Fruit fly (Drosophila melanogaster) whole organism, embryonic: ENCODE measurements around the gene put.
A peak's percentile ranks its signal among the peaks of the same experiment; 100 is the strongest.

Experiments
- Antp ChIP-seq: fragments of 200-800 bp; sonication (Bioruptor generic); optimal IDR thresholded peaks from 3 replicates; lab custom pipeline; 2016; ENCODE audit warnings: missing biosample characterization, missing genetic modification characterization
- Atf3 ChIP-seq: fragments of 200-800 bp; sonication (Bioruptor generic); optimal IDR thresholded peaks from 3 replicates; lab custom pipeline; 2016; ENCODE audit warnings: missing biosample characterization, missing genetic modification characterization
- Awh ChIP-seq: fragments of 200-800 bp; sonication (Bioruptor generic); IDR thresholded peaks from 2 replicates; pipeline ENCODE4, ENCODE4 v1.3.6; 2022; ENCODE audit warnings: missing biosample characterization, missing genetic modification characterization
- Bgb ChIP-seq: fragments of 200-800 bp; sonication (Bioruptor generic); IDR thresholded peaks from 2 replicates; pipeline ENCODE4 v1.3.6; 2022; ENCODE audit warnings: missing biosample characterization, missing genetic modification characterization; ENCODE audit not compliant: partially characterized antibody
- BtbVII ChIP-seq: fragments of 200-800 bp; sonication (Bioruptor generic); optimal IDR thresholded peaks from 3 replicates; lab custom pipeline; 2017; ENCODE audit warnings: missing biosample characterization, mild to moderate bottlenecking, missing genetic modification characterization
- CG10209 ChIP-seq: fragments of 200-800 bp; sonication (Bioruptor generic); optimal IDR thresholded peaks from 3 replicates; lab custom pipeline; 2017; ENCODE audit warnings: missing biosample characterization, mild to moderate bottlenecking, missing genetic modification characterization, missing genetic modification reagents
- CG11695 ChIP-seq: fragments of 200-800 bp; sonication (Bioruptor generic); IDR thresholded peaks from 3 replicates; pipeline ENCODE4 v1.3.6; 2022; ENCODE audit warnings: missing biosample characterization, missing genetic modification characterization
- CG12104 ChIP-seq: fragments of 200-800 bp; sonication (Bioruptor generic); optimal IDR thresholded peaks from 3 replicates; lab custom pipeline; 2016; ENCODE audit warnings: missing biosample characterization, missing genetic modification characterization
- CG12236 ChIP-seq: fragments of 200-800 bp; sonication (Bioruptor generic); optimal IDR thresholded peaks from 2 replicates; lab custom pipeline; 2016; ENCODE audit warnings: missing biosample characterization, missing genetic modification characterization
- CG12391 ChIP-seq: fragments of 200-800 bp; sonication (Bioruptor generic); optimal IDR thresholded peaks from 3 replicates; lab custom pipeline; 2018; ENCODE audit warnings: missing biosample characterization, mild to moderate bottlenecking, missing genetic modification characterization, moderate library complexity
- CG17186 ChIP-seq: fragments of 200-800 bp; sonication (Bioruptor generic); optimal IDR thresholded peaks from 3 replicates; lab custom pipeline; 2017; ENCODE audit warnings: missing biosample characterization, missing genetic modification reagents, missing genetic modification characterization
- CG1792 ChIP-seq: fragments of 200-800 bp; sonication (Bioruptor generic); optimal IDR thresholded peaks from 2 replicates; lab custom pipeline; 2016; ENCODE audit warnings: missing biosample characterization, missing genetic modification characterization
- CG18599 ChIP-seq: fragments of 200-800 bp; sonication (Bioruptor generic); optimal IDR thresholded peaks from 3 replicates; lab custom pipeline; 2017; ENCODE audit warnings: missing biosample characterization, missing genetic modification characterization, mild to moderate bottlenecking, moderate library complexity, missing genetic modification reagents
- CG2199 ChIP-seq: fragments of 200-800 bp; sonication (Bioruptor generic); IDR thresholded peaks from 3 replicates; pipeline ENCODE4 v1.3.6; 2022; ENCODE audit warnings: missing biosample characterization, missing genetic modification characterization
- CG33213 ChIP-seq: fragments of 200-800 bp; sonication (Bioruptor generic); optimal IDR thresholded peaks from 3 replicates; lab custom pipeline; 2016; ENCODE audit warnings: missing biosample characterization, missing genetic modification characterization
- CG34224 ChIP-seq: fragments of 200-800 bp; sonication (Bioruptor generic); IDR thresholded peaks from 3 replicates; pipeline ENCODE4 v1.3.6; 2022; ENCODE audit warnings: missing biosample characterization, missing genetic modification characterization; ENCODE audit not compliant: partially characterized antibody
- CG34376 ChIP-seq: fragments of 200-800 bp; sonication (Bioruptor generic); optimal IDR thresholded peaks from 2 replicates; lab custom pipeline; 2018; ENCODE audit warnings: missing biosample characterization, mild to moderate bottlenecking, missing genetic modification characterization
- CG3838 ChIP-seq: fragments of 200-800 bp; sonication (Bioruptor generic); optimal IDR thresholded peaks from 3 replicates; lab custom pipeline; 2016; ENCODE audit warnings: missing biosample characterization, missing genetic modification characterization
- CG6854 ChIP-seq: fragments of 200-800 bp; sonication (Bioruptor generic); optimal IDR thresholded peaks from 3 replicates; lab custom pipeline; 2017; ENCODE audit warnings: missing biosample characterization, mild to moderate bottlenecking, missing genetic modification characterization
- CG7271 ChIP-seq: fragments of 200-800 bp; sonication (Bioruptor generic); optimal IDR thresholded peaks from 2 replicates; lab custom pipeline; 2018; ENCODE audit warnings: missing biosample characterization, mild to moderate bottlenecking, missing genetic modification characterization, moderate library complexity
- CG8944 ChIP-seq: fragments of 200-800 bp; sonication (Bioruptor generic); optimal IDR thresholded peaks from 3 replicates; lab custom pipeline; 2016; ENCODE audit warnings: missing biosample characterization, missing genetic modification characterization
- CG9876 ChIP-seq: fragments of 200-800 bp; sonication (Bioruptor generic); optimal IDR thresholded peaks from 2 replicates; lab custom pipeline; 2016; ENCODE audit warnings: missing biosample characterization, missing genetic modification characterization
- Dfd ChIP-seq, 2 experiments: fragments of >200 bp; optimal IDR thresholded peaks; 2 replicates each; lab custom pipeline; 2017; ENCODE audit warnings: missing biosample characterization in 2 of 2, missing genetic modification characterization in 2 of 2
- Drgx ChIP-seq: fragments of 200-800 bp; sonication (Bioruptor generic); IDR thresholded peaks from 2 replicates; pipeline ENCODE4 v1.3.6; 2022; ENCODE audit warnings: missing biosample characterization, missing genetic modification characterization
- Elba2 ChIP-seq: fragments of 200-800 bp; sonication (Bioruptor generic); optimal IDR thresholded peaks from 3 replicates; lab custom pipeline; 2016; ENCODE audit warnings: missing biosample characterization, missing genetic modification characterization
- Jarid2 ChIP-seq: fragments of 200-800 bp; sonication (Bioruptor generic); optimal IDR thresholded peaks from 3 replicates; lab custom pipeline; 2017; ENCODE audit warnings: mild to moderate bottlenecking, missing biosample characterization, missing genetic modification reagents, missing genetic modification characterization
- MBD-R2 ChIP-seq: fragments of 200-800 bp; sonication (Bioruptor generic); IDR thresholded peaks from 2 replicates; pipeline ENCODE4 v1.3.6; 2022; ENCODE audit warnings: missing biosample characterization, missing genetic modification characterization
- NK7.1 ChIP-seq: fragments of 200-800 bp; sonication (Bioruptor generic); optimal IDR thresholded peaks from 3 replicates; lab custom pipeline; 2016; ENCODE audit warnings: missing biosample characterization, missing genetic modification characterization
- Neu2 ChIP-seq: fragments of 200-800 bp; sonication (Bioruptor generic); optimal IDR thresholded peaks from 3 replicates; lab custom pipeline; 2016; ENCODE audit warnings: missing biosample characterization, missing genetic modification characterization, borderline replicate concordance
- Sox100B ChIP-seq: fragments of 200-800 bp; sonication (Bioruptor generic); optimal IDR thresholded peaks from 3 replicates; lab custom pipeline; 2018; ENCODE audit warnings: missing biosample characterization, mild to moderate bottlenecking, missing genetic modification characterization
- Sox102F ChIP-seq: fragments of 200-800 bp; sonication (Bioruptor generic); optimal IDR thresholded peaks from 2 replicates; lab custom pipeline; 2018; ENCODE audit warnings: missing biosample characterization, mild to moderate bottlenecking, missing genetic modification characterization, moderate library complexity
- Spps ChIP-seq: fragments of 200-800 bp; sonication (Bioruptor generic); optimal IDR thresholded peaks from 2 replicates; lab custom pipeline; 2018; ENCODE audit warnings: missing biosample characterization, mild to moderate bottlenecking, missing genetic modification characterization
- Ssrp ChIP-seq: fragments of 200-800 bp; sonication (Bioruptor generic); optimal IDR thresholded peaks from 2 replicates; lab custom pipeline; 2018; ENCODE audit warnings: missing biosample characterization, mild to moderate bottlenecking, missing genetic modification characterization, moderate library complexity
- chinmo ChIP-seq: fragments of 200-800 bp; sonication (Bioruptor generic); IDR thresholded peaks from 4 replicates; pipeline ENCODE4 v1.3.6; 2022; ENCODE audit warnings: missing biosample characterization, missing genetic modification characterization; ENCODE audit not compliant: partially characterized antibody
- crp ChIP-seq, 2 experiments: fragments of 200-800 bp; sonication (Bioruptor generic); optimal IDR thresholded peaks; 2 replicates in 1 of 2; 3 replicates in 1 of 2; lab custom pipeline; 2017; ENCODE audit warnings: missing biosample characterization in 2 of 2, missing genetic modification characterization in 2 of 2, mild to moderate bottlenecking in 1 of 2, moderate library complexity in 1 of 2
- dmrt11E ChIP-seq: fragments of 200-800 bp; sonication (Bioruptor generic); optimal IDR thresholded peaks from 3 replicates; lab custom pipeline; 2018; ENCODE audit warnings: missing biosample characterization, mild to moderate bottlenecking, missing genetic modification characterization, moderate library complexity
- dpn ChIP-seq, 2 experiments: fragments of 200-800 bp; sonication (Bioruptor generic); optimal IDR thresholded peaks; 3 replicates each; lab custom pipeline; 2016; ENCODE audit warnings: missing biosample characterization in 2 of 2, missing genetic modification characterization in 2 of 2
- hbn ChIP-seq: fragments of 200-800 bp; sonication (Bioruptor generic); IDR thresholded peaks from 2 replicates; pipeline ENCODE4 v1.3.6; 2022; ENCODE audit warnings: missing biosample characterization, missing genetic modification characterization; ENCODE audit not compliant: partially characterized antibody
- hth ChIP-seq: fragments of >200 bp; optimal IDR thresholded peaks from 2 replicates; lab custom pipeline; 2017; ENCODE audit warnings: inconsistent platforms
- jing ChIP-seq: fragments of 200-800 bp; sonication (Bioruptor generic); optimal IDR thresholded peaks from 2 replicates; lab custom pipeline; 2018; ENCODE audit warnings: missing biosample characterization, mild to moderate bottlenecking, missing genetic modification characterization
- lilli ChIP-seq: fragments of 200-800 bp; sonication (Bioruptor generic); optimal IDR thresholded peaks from 3 replicates; lab custom pipeline; 2016; ENCODE audit warnings: missing biosample characterization, missing genetic modification characterization
- pfk ChIP-seq: fragments of 200-800 bp; sonication (Bioruptor generic); optimal IDR thresholded peaks from 2 replicates; lab custom pipeline; 2018; ENCODE audit warnings: missing biosample characterization, mild to moderate bottlenecking, missing genetic modification characterization, moderate library complexity
- pita ChIP-seq: fragments of 200-800 bp; sonication (Bioruptor generic); optimal IDR thresholded peaks from 2 replicates; lab custom pipeline; 2017; ENCODE audit warnings: missing biosample characterization, mild to moderate bottlenecking, missing genetic modification characterization
- pros ChIP-seq: fragments of 200-800 bp; sonication (Bioruptor generic); optimal IDR thresholded peaks from 3 replicates; lab custom pipeline; 2019; ENCODE audit warnings: missing biosample characterization, mild to moderate bottlenecking, missing genetic modification characterization, moderate library complexity
- run ChIP-seq: fragments of 200-800 bp; sonication (Bioruptor generic); optimal IDR thresholded peaks from 3 replicates; lab custom pipeline; 2018; ENCODE audit warnings: missing biosample characterization, mild to moderate bottlenecking, missing genetic modification characterization
- ttk ChIP-seq: fragments of 200-800 bp; sonication (Bioruptor generic); IDR thresholded peaks from 2 replicates; pipeline ENCODE4 v2.1.2; 2022; ENCODE audit warnings: missing biosample characterization, missing genetic modification characterization
- unpg ChIP-seq: fragments of 200-800 bp; sonication (Bioruptor generic); optimal IDR thresholded peaks from 3 replicates; lab custom pipeline; 2018; ENCODE audit warnings: missing biosample characterization, mild to moderate bottlenecking, missing genetic modification characterization, moderate library complexity
- vvl ChIP-seq: fragments of 200-800 bp; sonication (Bioruptor generic); IDR thresholded peaks from 2 replicates; pipeline ENCODE4 v1.3.6; 2022; ENCODE audit warnings: missing biosample characterization, missing genetic modification characterization
- z ChIP-seq: fragments of 200-800 bp; sonication (Bioruptor generic); IDR thresholded peaks from 3 replicates; pipeline ENCODE4 v1.3.6; 2022; ENCODE audit warnings: missing biosample characterization, missing genetic modification characterization

Gene put

DNA sequence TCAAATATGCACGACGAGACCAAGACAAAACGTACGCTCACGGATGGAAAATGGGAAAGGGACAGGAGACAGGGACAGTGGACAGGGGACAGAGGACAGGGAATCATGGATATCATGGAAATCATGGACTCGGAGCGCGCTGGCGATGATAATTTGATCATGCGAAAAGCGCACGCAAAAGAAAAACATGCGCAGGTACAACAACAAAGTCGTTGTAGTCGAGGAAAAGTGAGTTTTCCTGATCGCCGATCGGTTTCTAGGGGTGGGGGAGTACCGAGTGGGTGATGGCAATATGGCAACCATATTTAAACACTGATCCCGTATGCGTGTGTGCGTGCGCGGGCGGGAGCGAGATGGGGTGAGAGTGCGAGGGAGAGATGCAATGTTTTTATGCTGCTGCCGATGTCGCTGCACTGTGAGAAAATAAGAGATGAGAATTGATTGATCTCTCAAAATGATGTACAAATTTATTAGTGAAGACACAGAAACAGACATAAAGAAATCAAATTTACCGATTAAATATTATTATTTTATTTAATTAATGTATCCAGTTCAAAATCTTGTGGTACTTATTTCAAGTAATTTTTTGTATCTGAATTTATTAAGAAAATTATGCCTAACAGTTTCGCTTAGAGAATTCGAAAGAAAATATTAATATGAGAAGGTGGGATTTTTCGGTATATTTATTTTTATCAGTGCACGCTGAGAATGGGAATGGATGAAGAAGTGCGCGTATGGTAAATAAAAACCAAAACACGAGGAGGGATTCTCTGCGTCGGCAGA is 34.6 kb downstream of the put start (continued):
- TF ChIP-seq Elba2 (GFP tag; lab: Kevin White, UChicago) (peak; percentile 64), CG34224 (GFP tag; lab: Robert Waterston, UW) (no peak), pita (GFP tag; lab: Kevin White, UChicago) (no peak), hbn (GFP tag; lab: Robert Waterston, UW) (no peak), chinmo (GFP tag; lab: Robert Waterston, UW) (no peak), z (0 out of 3 replicates have a peak, but pooled peaks have one; percentile 53), dmrt11E (tag; lab: Kevin White, UChicago) (peak; percentile 99), CG11695 (GFP tag; lab: Robert Waterston, UW) (peak; percentile 71), NK7.1 (GFP tag; lab: Kevin White, UChicago) (no peak), CG34376 (GFP tag; lab: Kevin White, UChicago) (no peak), Spps (tag; lab: Kevin White, UChicago) (peak; percentile 93), CG12391 (tag; lab: Kevin White, UChicago) (peak; percentile 95), unpg (GFP tag; lab: Kevin White, UChicago) (peak; percentile 88), CG12104 (peak; percentile 85), run (peak; percentile 69), pfk (no peak), CG9876 (GFP tag; lab: Kevin White, UChicago) (no peak), CG10209 (GFP tag; lab: Kevin White, UChicago) (peak; percentile 88), CG33213 (GFP tag; lab: Kevin White, UChicago) (no peak), Drgx (GFP tag; lab: Robert Waterston, UW) (peak; percentile 31; the same call in 1 of the 2 replicates), lilli (GFP tag; lab: Kevin White, UChicago) (peak; percentile 29), hth (lab: Kevin White, UChicago) (no peak), CG18599 (peak; percentile 72), Ssrp (peak; percentile 95), Bgb (GFP tag; lab: Robert Waterston, UW) (no peak), crp (GFP tag; optimal IDR thresholded peaks at IDR 0.05; lab: Kevin White, UChicago) (peak in 1 of 2 experiments; percentile 27), dpn (GFP tag; optimal IDR thresholded peaks at IDR 0.05; lab: Kevin White, UChicago) (peak in 1 of 2 experiments; percentile 81), CG8944 (GFP tag; lab: Kevin White, UChicago) (no peak), Sox102F (peak; percentile 88), Atf3 (GFP tag; lab: Kevin White, UChicago) (no peak), BtbVII (peak; percentile 64), CG3838 (GFP tag; lab: Kevin White, UChicago) (no peak), Antp (GFP tag; lab: Kevin White, UChicago) (no peak), CG6854 (GFP tag; lab: Kevin White, UChicago) (no peak), Jarid2 (peak; percentile 47), Sox100B (GFP tag; lab: Kevin White, UChicago) (peak; percentile 94), Neu2 (GFP tag; lab: Kevin White, UChicago) (no peak), CG12236 (GFP tag; lab: Kevin White, UChicago) (no peak), CG1792 (GFP tag; lab: Kevin White, UChicago) (no peak), MBD-R2 (no peak), pros (GFP tag; lab: Kevin White, UChicago) (peak; percentile 63), CG17186 (peak; percentile 24), Dfd (GFP tag; optimal IDR thresholded peaks at IDR 0.05; lab: Kevin White, UChicago) (no peak), CG7271 (tag; lab: Kevin White, UChicago) (peak; percentile 90), jing (GFP tag; lab: Kevin White, UChicago) (peak; percentile 57), vvl (GFP tag; lab: Robert Waterston, UW) (peak; percentile 73), CG2199 (GFP tag; lab: Robert Waterston, UW) (no peak), ttk (GFP tag; lab: Robert Waterston, UW) (peak; percentile 65; the same call in 1 of the 2 replicates), Awh (GFP tag; lab: Robert Waterston, UW) (peak; percentile 69)
